Worm (Caenorhabditis elegans): Measurements from ENCODE around the gene F23B12.1.
"Not testable (repeated sequence)": the region's sequence is repeated elsewhere in the genome, so short reads cannot be mapped to it uniquely, and the experiment has no call there.

- not testable (repeated sequence) for TF ChIP-seq odd-2, eyg-1 (tag; optimal IDR thresholded peaks at IDR 0.05)
Measured at ce11 chrV:14463087-14463486, 34.1 kb downstream of the F23B12.1 start, which contains the start of gene F08H9.3.

All from whole organism, late embryonic.